Worm (Caenorhabditis elegans) whole organism, L2 larva: Measurements from ENCODE around the gene Y110A2AL.2.

Experiments
- Y55F3AM.14 ChIP-seq: fragments of 200-800 bp; sonication (Bioruptor generic); optimal IDR thresholded peaks from 2 replicates; lab custom pipeline; 2018; ENCODE audit warnings: mild to moderate bottlenecking, missing genetic modification characterization, missing compliant biosample characterization
- ZK546.5 ChIP-seq: sonication (generic microtip); optimal IDR thresholded peaks from 2 replicates; lab custom pipeline; 2017; ENCODE audit warnings: missing biosample characterization, missing genetic modification characterization
- elt-1 ChIP-seq: fragments of 150-350 bp; optimal IDR thresholded peaks from 2 replicates; lab custom pipeline; 2014; ENCODE audit warnings: missing biosample characterization, missing genetic modification characterization
- fos-1 ChIP-seq: fragments of 150-350 bp; optimal IDR thresholded peaks from 2 replicates; lab custom pipeline; 2014; ENCODE audit warnings: missing biosample characterization, missing genetic modification characterization
- nhr-12 ChIP-seq: fragments of 150-350 bp; optimal IDR thresholded peaks from 2 replicates; lab custom pipeline; 2014; ENCODE audit warnings: missing biosample characterization, missing genetic modification characterization
- nhr-129 ChIP-seq: fragments of 150-350 bp; optimal IDR thresholded peaks from 2 replicates; lab custom pipeline; 2014; ENCODE audit warnings: missing biosample characterization, missing genetic modification characterization
- nhr-23 ChIP-seq: fragments of 150-350 bp; optimal IDR thresholded peaks from 2 replicates; lab custom pipeline; 2014; ENCODE audit warnings: missing biosample characterization, missing genetic modification reagents, missing genetic modification characterization
- nhr-237 ChIP-seq: fragments of 150-350 bp; optimal IDR thresholded peaks from 2 replicates; lab custom pipeline; 2014; ENCODE audit warnings: missing biosample characterization, missing genetic modification characterization
- nhr-6 ChIP-seq: fragments of 150-350 bp; optimal IDR thresholded peaks from 2 replicates; lab custom pipeline; 2014; ENCODE audit warnings: missing biosample characterization, missing genetic modification characterization
- snpc-4 ChIP-seq: fragments of 150-350 bp; optimal IDR thresholded peaks from 2 replicates; lab custom pipeline; 2014; ENCODE audit warnings: missing biosample characterization, missing genetic modification characterization
- zag-1 ChIP-seq: fragments of 150-350 bp; optimal IDR thresholded peaks from 2 replicates; lab custom pipeline; 2014; ENCODE audit warnings: missing biosample characterization, missing genetic modification characterization
- ztf-1 ChIP-seq: fragments of 200-800 bp; sonication (Bioruptor generic); conservative IDR thresholded peaks from 2 replicates; pipeline ENCODE4 v1.3.6; 2022; ENCODE audit warnings: missing genetic modification characterization, missing compliant biosample characterization

ce11 chrII:2857559-2857958 lies 10.2 kb upstream of the Y110A2AL.2 start:
- TF ChIP-seq nhr-6, result no peak
- no peak for TF ChIP-seq nhr-129
- no peak for TF ChIP-seq elt-1 (tag; lab: Kevin White, UChicago)
- TF ChIP-seq nhr-23 (tag; lab: Kevin White, UChicago), result no peak
- TF ChIP-seq nhr-237 (tag; lab: Kevin White, UChicago), result no peak
- no peak for TF ChIP-seq fos-1 (tag; lab: Kevin White, UChicago)
- TF ChIP-seq ztf-1 (GFP tag; lab: Robert Waterston, UW), result no peak
- no peak for TF ChIP-seq ZK546.5 (tag; lab: Kevin White, UChicago)
- TF ChIP-seq nhr-12, result no peak
- TF ChIP-seq Y55F3AM.14 (GFP tag; lab: Kevin White, UChicago), result no peak
- no peak for TF ChIP-seq zag-1 (tag; lab: Kevin White, UChicago)
- no peak for TF ChIP-seq snpc-4
